Worm (Caenorhabditis elegans): ENCODE data around the gene fbxb-55.

DNA sequence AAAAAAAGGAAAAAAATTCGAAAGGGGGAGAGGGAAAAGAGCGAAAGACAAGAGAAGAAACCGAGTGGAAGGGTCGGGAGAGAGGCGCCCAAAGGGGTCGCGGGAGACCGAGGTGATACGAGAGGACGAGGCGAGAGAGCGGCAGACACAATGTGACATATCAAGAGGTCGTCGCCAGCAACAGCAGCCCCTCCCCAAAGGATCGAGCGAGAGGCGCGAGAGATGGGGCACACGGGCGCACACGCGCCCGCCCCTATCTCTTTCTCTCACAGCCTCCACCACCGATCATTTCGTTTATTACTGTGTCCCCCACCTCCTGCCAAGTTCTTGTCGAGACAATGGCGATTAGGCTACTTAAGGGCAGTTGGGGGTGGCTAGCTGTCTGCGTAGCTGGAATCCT lies 40.4 kb upstream of the fbxb-55 start:
- TF ChIP-seq ztf-11 (tag; optimal IDR thresholded peaks at IDR 0.05) (no peak), nhr-12 (tag; optimal IDR thresholded peaks at IDR 0.05) (no peak), pha-4 (tag; optimal IDR thresholded peaks at IDR 0.05) (peak; percentile 1), lin-13 (tag; optimal IDR thresholded peaks at IDR 0.05) (no peak), nhr-76 (tag; optimal IDR thresholded peaks at IDR 0.05) (no peak), snpc-4 (tag; optimal IDR thresholded peaks at IDR 0.05) (no peak), mls-2 (tag; optimal IDR thresholded peaks at IDR 0.05) (no peak), blmp-1 (tag; optimal IDR thresholded peaks at IDR 0.05) (no peak), mep-1 (tag; optimal IDR thresholded peaks at IDR 0.05) (no peak), nhr-28 (tag; optimal IDR thresholded peaks at IDR 0.05) (no peak), ces-1 (GFP tag; optimal IDR thresholded peaks at IDR 0.05) (no peak), nhr-237 (tag; optimal IDR thresholded peaks at IDR 0.05) (no peak), elt-1 (tag; optimal IDR thresholded peaks at IDR 0.05; ENCODE audit: borderline replicate concordance, insufficient read depth) (no peak), mab-5 (tag; optimal IDR thresholded peaks at IDR 0.05) (no peak)
